Fruit fly (Drosophila melanogaster): Measurements from ENCODE around the gene CG9288.

DNA sequence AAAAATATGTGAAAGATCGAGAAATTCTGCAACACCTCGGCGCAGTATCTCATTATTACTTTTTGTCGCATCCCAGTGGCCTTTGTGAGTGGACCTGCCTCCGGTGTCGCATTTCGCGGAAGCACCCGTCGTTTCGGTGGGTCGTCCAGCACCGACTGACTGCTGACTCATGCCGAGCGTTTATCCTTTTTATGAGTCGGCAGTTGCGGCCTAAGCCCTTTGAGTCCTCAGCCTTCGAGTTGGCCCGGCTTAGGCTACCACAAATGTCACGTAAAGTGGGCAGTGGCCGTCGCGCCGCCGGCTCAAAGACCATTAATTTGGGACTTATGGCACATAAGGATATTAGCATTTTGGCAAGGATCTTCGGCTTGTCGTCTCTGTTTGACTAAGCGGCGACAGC is 32.3 kb downstream of the CG9288 start:
- TF ChIP-seq pdm3 (GFP tag; optimal IDR thresholded peaks at IDR 0.05): no peak
- TF ChIP-seq CG4318 (GFP tag; optimal IDR thresholded peaks at IDR 0.05): no peak
- TF ChIP-seq Ets96B (tag; optimal IDR thresholded peaks at IDR 0.05): no peak
- TF ChIP-seq Gug (GFP tag; IDR thresholded peaks at IDR 0.05): no peak
- TF ChIP-seq Blimp-1 (GFP tag; optimal IDR thresholded peaks at IDR 0.05): no peak
- TF ChIP-seq CG6276 (GFP tag; optimal IDR thresholded peaks at IDR 0.05): no peak
- no peak for TF ChIP-seq Smox (GFP tag; optimal IDR thresholded peaks at IDR 0.05)
- TF ChIP-seq Eip75B (GFP tag; optimal IDR thresholded peaks at IDR 0.05): no peak
- no peak for TF ChIP-seq dsx (GFP tag; optimal IDR thresholded peaks at IDR 0.05; ENCODE audit: poor library complexity, severe bottlenecking)
- no peak for TF ChIP-seq CG11902 (GFP tag; optimal IDR thresholded peaks at IDR 0.05)
- no peak for TF ChIP-seq fkh (GFP tag; optimal IDR thresholded peaks at IDR 0.05)
